Worm (Caenorhabditis elegans): Measurements from ENCODE around the gene C18H2.5.

Gene C18H2.5

DNA sequence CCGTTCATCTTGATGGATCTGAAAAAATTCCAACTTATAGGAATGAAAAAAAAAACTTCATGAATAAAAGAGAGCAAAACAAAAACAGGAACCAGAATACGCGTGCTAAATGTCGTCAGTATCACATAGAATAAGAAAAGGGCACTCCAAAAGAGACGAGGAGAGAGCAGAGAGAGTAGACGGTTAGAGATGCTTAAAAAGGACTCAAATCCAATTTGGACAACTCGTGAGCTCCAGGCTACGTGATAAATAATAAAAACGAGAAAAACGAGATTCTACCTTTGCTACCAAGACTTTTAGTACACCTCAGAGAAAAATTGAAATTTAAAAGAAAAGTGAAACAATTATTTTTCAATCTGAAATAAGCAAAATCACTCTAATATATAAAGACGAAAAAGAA lies 51.1 kb downstream of the C18H2.5 start, which contains the start of gene upp-1:
Gene upp-1 (minus strand): TSS at position 18 of the 400 bp plus-strand sequence.
- TF ChIP-seq pbrm-1 (GFP tag; IDR thresholded peaks at IDR 0.05) (no peak), repo-1 (tag; optimal IDR thresholded peaks at IDR 0.05) (no peak), cebp-2 (GFP tag; IDR thresholded peaks at IDR 0.05) (no peak), egl-18 (GFP tag; IDR thresholded peaks at IDR 0.05) (no peak), chd-7 (tag; optimal IDR thresholded peaks at IDR 0.05) (no peak), F57A8.1 (GFP tag; optimal IDR thresholded peaks at IDR 0.05) (no peak), ekl-4 (GFP tag; IDR thresholded peaks at IDR 0.05) (no peak), egrh-3 (GFP tag; IDR thresholded peaks at IDR 0.05) (no peak), T07F8.4 (tag; optimal IDR thresholded peaks at IDR 0.05) (no peak), bed-1 (GFP tag; IDR thresholded peaks at IDR 0.05) (no peak), sdz-38 (tag; optimal IDR thresholded peaks at IDR 0.05) (no peak), hrde-1 (tag; optimal IDR thresholded peaks at IDR 0.05; ENCODE audit: borderline replicate concordance) (no peak), unc-62 (GFP tag; optimal IDR thresholded peaks at IDR 0.05) (no peak), B0336.3 (GFP tag; IDR thresholded peaks at IDR 0.05) (no peak), let-607 (tag; optimal IDR thresholded peaks at IDR 0.05) (no peak)

DNA sequence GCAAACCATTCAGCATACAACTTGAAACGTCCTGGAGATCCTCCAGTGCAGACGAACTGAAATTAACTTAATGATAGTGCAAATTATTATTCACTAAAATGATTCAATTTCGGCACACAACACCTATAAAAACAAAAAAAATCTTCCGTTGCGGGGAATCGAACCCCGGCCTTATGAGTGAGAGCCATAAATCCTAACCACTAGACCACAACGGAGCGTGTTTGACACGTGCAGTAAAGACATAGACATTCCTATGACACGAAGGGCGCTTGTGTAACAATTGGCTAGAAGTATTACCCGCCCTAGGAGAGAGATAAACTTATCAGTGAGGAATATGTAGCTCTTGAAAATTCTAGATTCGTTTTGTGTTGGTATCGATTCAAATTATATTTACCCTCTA lies 52.2 kb downstream of the C18H2.5 start:
- TF ChIP-seq ceh-27 (GFP tag; optimal IDR thresholded peaks at IDR 0.05), result peak; percentile 34
- TF ChIP-seq madf-10 (tag; optimal IDR thresholded peaks at IDR 0.05), result peak; percentile 5
- peak; percentile 47 for TF ChIP-seq attf-5 (GFP tag; optimal IDR thresholded peaks at IDR 0.05)
- TF ChIP-seq B0336.3 (GFP tag; IDR thresholded peaks at IDR 0.05), result no peak
- TF ChIP-seq let-607 (tag; optimal IDR thresholded peaks at IDR 0.05), result no peak
- no peak; the same call in 1 of the 2 replicates for TF ChIP-seq K11D2.4 (GFP tag; IDR thresholded peaks at IDR 0.05)
- TF ChIP-seq T26A5.8 (tag; optimal IDR thresholded peaks at IDR 0.05), result no peak
- TF ChIP-seq nhr-90 (tag; optimal IDR thresholded peaks at IDR 0.05), result peak; percentile 59
- TF ChIP-seq sea-2 (GFP tag; IDR thresholded peaks at IDR 0.05), result no peak
- no peak for TF ChIP-seq ceh-91 (GFP tag; IDR thresholded peaks at IDR 0.05)
- peak; percentile 62 for TF ChIP-seq snpc-3.4 (tag; optimal IDR thresholded peaks at IDR 0.05)
- TF ChIP-seq snpc-1.3 (tag; optimal IDR thresholded peaks at IDR 0.05; ENCODE audit: insufficient read depth), result no peak
- no peak for TF ChIP-seq B0019.2 (GFP tag; conservative IDR thresholded peaks at IDR 0.05)
- no peak for TF ChIP-seq F52B5.7 (tag; optimal IDR thresholded peaks at IDR 0.05)
- no peak for TF ChIP-seq zfh-2 (GFP tag; conservative IDR thresholded peaks at IDR 0.05)
- TF ChIP-seq D2030.7 (GFP tag; IDR thresholded peaks at IDR 0.05), result 0 out of 2 replicates have a peak, but pooled peaks have one; percentile 20
- TF ChIP-seq madf-8 (GFP tag; conservative IDR thresholded peaks at IDR 0.05), result no peak
- TF ChIP-seq hlh-12 (tag; optimal IDR thresholded peaks at IDR 0.05), result peak; percentile 61
- no peak for TF ChIP-seq pha-4 (tag; optimal IDR thresholded peaks at IDR 0.05)
- TF ChIP-seq tbx-9 (tag; optimal IDR thresholded peaks at IDR 0.05; ENCODE audit: borderline replicate concordance), result no peak
- 0 out of 2 replicates have a peak, but pooled peaks have one; percentile 39 for TF ChIP-seq C17E4.6 (GFP tag; IDR thresholded peaks at IDR 0.05)
- TF ChIP-seq unc-130 (GFP tag; optimal IDR thresholded peaks at IDR 0.05), result no peak
- TF ChIP-seq nhr-27 (tag; optimal IDR thresholded peaks at IDR 0.05), result no peak
- no peak for TF ChIP-seq C06A6.2 (GFP tag; conservative IDR thresholded peaks at IDR 0.05)
- TF ChIP-seq somi-1 (GFP tag; optimal IDR thresholded peaks at IDR 0.05), result no peak
- no peak for TF ChIP-seq ztf-22 (GFP tag; optimal IDR thresholded peaks at IDR 0.05)
- TF ChIP-seq lag-1 (GFP tag; IDR thresholded peaks at IDR 0.05), result no peak
- TF ChIP-seq ceh-100 (GFP tag; IDR thresholded peaks at IDR 0.05), result no peak; the same call in 1 of the 2 replicates
- TF ChIP-seq F49E8.2 (tag; optimal IDR thresholded peaks at IDR 0.05; ENCODE audit: insufficient read depth), result peak; percentile 45
- no peak for TF ChIP-seq K12H6.12 (tag; optimal IDR thresholded peaks at IDR 0.05)
- TF ChIP-seq him-1 (tag; optimal IDR thresholded peaks at IDR 0.05), result no peak
- TF ChIP-seq Y67H2A.10 (GFP tag; conservative IDR thresholded peaks at IDR 0.05), result no peak
- TF ChIP-seq egl-18 (GFP tag; IDR thresholded peaks at IDR 0.05), result no peak
- TF ChIP-seq cebp-2 (GFP tag; IDR thresholded peaks at IDR 0.05), result no peak
- TF ChIP-seq lsl-1 (GFP tag; optimal IDR thresholded peaks at IDR 0.05), result peak; percentile 29
- TF ChIP-seq hmg-1.2 (GFP tag; IDR thresholded peaks at IDR 0.05), result peak; percentile 47
